Fruit fly (Drosophila melanogaster): ENCODE data around the gene CG13310.

dm6 chr3L:8800432-8800831 is at the start of gene CG13310:
- TF ChIP-seq insv (optimal IDR thresholded peaks at IDR 0.05), result no peak
- TF ChIP-seq psq (optimal IDR thresholded peaks at IDR 0.05), result no peak

Measured in Kc167 (cell line).